Worm (Caenorhabditis elegans): ENCODE results near the gene F44A6.4.

F44A6.4 gene

ce11 chrX:10227217-10227616 is 11.9 kb upstream of the F44A6.4 start:
- TF ChIP-seq lim-7 (GFP tag; IDR thresholded peaks at IDR 0.05) (no peak), egl-43 (GFP tag; IDR thresholded peaks at IDR 0.05) (no peak), ceh-82 (tag; optimal IDR thresholded peaks at IDR 0.05) (no peak), lsy-2 (tag; optimal IDR thresholded peaks at IDR 0.05) (no peak), nhr-10 (tag; optimal IDR thresholded peaks at IDR 0.05) (no peak), F49E8.2 (tag; optimal IDR thresholded peaks at IDR 0.05; ENCODE audit: borderline replicate concordance) (no peak), mdl-1 (tag; optimal IDR thresholded peaks at IDR 0.05) (no peak), vab-7 (GFP tag; IDR thresholded peaks at IDR 0.05) (no peak), nhr-41 (GFP tag; IDR thresholded peaks at IDR 0.05) (no peak), ceh-32 (tag; optimal IDR thresholded peaks at IDR 0.05; ENCODE audit: poor library complexity) (no peak), dmd-6 (GFP tag; IDR thresholded peaks at IDR 0.05) (no peak), arid-1 (GFP tag; conservative IDR thresholded peaks at IDR 0.05) (no peak), rbr-2 (tag; optimal IDR thresholded peaks at IDR 0.05) (no peak), dpl-1 (GFP tag; optimal IDR thresholded peaks at IDR 0.05) (no peak), spr-1 (tag; optimal IDR thresholded peaks at IDR 0.05) (no peak), hlh-11 (tag; optimal IDR thresholded peaks at IDR 0.05) (no peak), aha-1 (tag) (no peak), lin-29 (GFP tag; IDR thresholded peaks at IDR 0.05) (no peak), aly-2 (tag; optimal IDR thresholded peaks at IDR 0.05) (no peak), php-3 (GFP tag; IDR thresholded peaks at IDR 0.05) (no peak)

ce11 chrX:10225845-10226244 is 10.6 kb upstream of the F44A6.4 start:
- TF ChIP-seq lir-3 (tag; optimal IDR thresholded peaks at IDR 0.05) (no peak), nhr-10 (tag; optimal IDR thresholded peaks at IDR 0.05) (no peak), fkh-10 (GFP tag; optimal IDR thresholded peaks at IDR 0.05) (peak; percentile 68)

ce11 chrX:10219184-10219705 is 4.0 kb upstream of the F44A6.4 start:
- TF ChIP-seq spr-3 (GFP tag; optimal IDR thresholded peaks at IDR 0.05) (no peak), egl-43 (GFP tag; IDR thresholded peaks at IDR 0.05) (peak; percentile 22; the same call in 1 of the 2 replicates), tag-97 (GFP tag; IDR thresholded peaks at IDR 0.05) (peak; percentile 70; the same call in 1 of the 2 replicates), set-16 (GFP tag; IDR thresholded peaks at IDR 0.05) (peak; percentile 41)

ce11 chrX:10218779-10219178 is 3.5 kb upstream of the F44A6.4 start, which contains the start of gene F44A6.5:
Gene F44A6.5, minus strand, starts transcription at chrX:10218929.
- no peak for TF ChIP-seq gei-8 (GFP tag; optimal IDR thresholded peaks at IDR 0.05)
- TF ChIP-seq Y5F2A.4 (GFP tag; optimal IDR thresholded peaks at IDR 0.05), result no peak
- TF ChIP-seq T26A8.4 (GFP tag; IDR thresholded peaks at IDR 0.05), result no peak
- TF ChIP-seq madf-5 (GFP tag; IDR thresholded peaks at IDR 0.05), result no peak
- no peak for TF ChIP-seq mes-2 (tag; optimal IDR thresholded peaks at IDR 0.05; ENCODE audit: poor library complexity, severe bottlenecking)
- TF ChIP-seq nhr-102 (tag; optimal IDR thresholded peaks at IDR 0.05), result peak; percentile 57
- no peak for TF ChIP-seq fos-1 (tag; optimal IDR thresholded peaks at IDR 0.05)
- no peak for TF ChIP-seq mxl-2 (GFP tag; conservative IDR thresholded peaks at IDR 0.05)
- no peak for TF ChIP-seq snpc-4 (tag; optimal IDR thresholded peaks at IDR 0.05)
- no peak for TF ChIP-seq egl-43 (GFP tag; IDR thresholded peaks at IDR 0.05)
- peak; percentile 47 for TF ChIP-seq spr-1 (tag; optimal IDR thresholded peaks at IDR 0.05)
- TF ChIP-seq nhr-76 (tag; optimal IDR thresholded peaks at IDR 0.05), result no peak
- TF ChIP-seq lin-13 (GFP tag; optimal IDR thresholded peaks at IDR 0.05), result no peak
- no peak for TF ChIP-seq nhr-111 (GFP tag; optimal IDR thresholded peaks at IDR 0.05)
- TF ChIP-seq aha-1 (tag), result peak; percentile 8
- 0 out of 2 replicates have a peak, but pooled peaks have one; percentile 1 for TF ChIP-seq nhr-42 (GFP tag; IDR thresholded peaks at IDR 0.05)
- no peak for TF ChIP-seq saeg-2 (GFP tag; IDR thresholded peaks at IDR 0.05)
- TF ChIP-seq ama-1 (optimal IDR thresholded peaks at IDR 0.05), result no peak
- TF ChIP-seq hif-1 (tag; optimal IDR thresholded peaks at IDR 0.05), result peak in 1 of 2 experiments; percentile 71
- TF ChIP-seq F49E8.2 (tag; optimal IDR thresholded peaks at IDR 0.05; ENCODE audit: borderline replicate concordance), result no peak
- no peak for TF ChIP-seq nhr-237 (tag; optimal IDR thresholded peaks at IDR 0.05)
- no peak for TF ChIP-seq set-16 (GFP tag; IDR thresholded peaks at IDR 0.05)
- peak; percentile 20 for TF ChIP-seq ztf-7 (tag; optimal IDR thresholded peaks at IDR 0.05)
- no peak for TF ChIP-seq nhr-77 (tag; optimal IDR thresholded peaks at IDR 0.05)
- no peak for TF ChIP-seq lin-38 (GFP tag; IDR thresholded peaks at IDR 0.05)
- TF ChIP-seq nhr-28 (tag; optimal IDR thresholded peaks at IDR 0.05), result peak; percentile 89
- TF ChIP-seq T20F7.1 (GFP tag; optimal IDR thresholded peaks at IDR 0.05), result peak; percentile 41
